Fruit fly (Drosophila melanogaster) whole organism, embryonic: ENCODE data around the gene Sce.

Experiments used
- CG11560 ChIP-seq: fragments of 200-800 bp; sonication (Bioruptor generic); IDR thresholded peaks from 3 replicates; pipeline ENCODE4 v1.3.6; 2022; ENCODE audit warnings: missing biosample characterization, missing genetic modification characterization
- CG7357 ChIP-seq: fragments of 200-800 bp; sonication (Bioruptor generic); IDR thresholded peaks from 3 replicates; pipeline ENCODE4 v1.3.6; 2022; ENCODE audit warnings: missing biosample characterization, missing genetic modification characterization
- D ChIP-seq, 2 experiments: fragments of 200-800 bp in 1 of 2; fragments of >200 bp in 1 of 2; sonication (Bioruptor generic) in 1 of 2; optimal IDR thresholded peaks; 2 replicates in 1 of 2; 3 replicates in 1 of 2; lab custom pipeline; 2017; ENCODE audit warnings: mild to moderate bottlenecking in 1 of 2, missing biosample characterization in 1 of 2, missing genetic modification characterization in 1 of 2, missing genetic modification reagents in 1 of 2
- Lpt ChIP-seq: fragments of >200 bp; optimal IDR thresholded peaks from 2 replicates; lab custom pipeline; 2018; ENCODE audit warnings: missing biosample characterization, missing genetic modification characterization
- NfI ChIP-seq: fragments of 200-800 bp; sonication (Bioruptor generic); optimal IDR thresholded peaks from 3 replicates; lab custom pipeline; 2018; ENCODE audit warnings: missing biosample characterization, mild to moderate bottlenecking, missing genetic modification characterization, moderate library complexity
- Xrp1 ChIP-seq: fragments of 200-800 bp; sonication (Bioruptor generic); IDR thresholded peaks from 2 replicates; pipeline ENCODE4 v1.3.6; 2022; ENCODE audit warnings: missing biosample characterization, missing genetic modification characterization
- abd-A ChIP-seq: fragments of 200-800 bp; sonication (Bioruptor generic); optimal IDR thresholded peaks from 3 replicates; lab custom pipeline; 2019; ENCODE audit warnings: missing biosample characterization, mild to moderate bottlenecking, missing genetic modification characterization, moderate library complexity
- bigmax ChIP-seq: fragments of 200-800 bp; sonication (Bioruptor generic); optimal IDR thresholded peaks from 2 replicates; lab custom pipeline; 2018; ENCODE audit warnings: missing biosample characterization, mild to moderate bottlenecking, missing genetic modification characterization
- crp ChIP-seq, 2 experiments: fragments of 200-800 bp; sonication (Bioruptor generic); optimal IDR thresholded peaks; 2 replicates in 1 of 2; 3 replicates in 1 of 2; lab custom pipeline; 2017; ENCODE audit warnings: missing biosample characterization in 2 of 2, missing genetic modification characterization in 2 of 2, mild to moderate bottlenecking in 1 of 2, moderate library complexity in 1 of 2
- maf-S ChIP-seq: fragments of 200-800 bp; sonication (Bioruptor generic); optimal IDR thresholded peaks from 2 replicates; lab custom pipeline; 2016; ENCODE audit warnings: missing biosample characterization, missing genetic modification characterization
- mirr ChIP-seq: fragments of 200-800 bp; sonication (Bioruptor generic); optimal IDR thresholded peaks from 3 replicates; lab custom pipeline; 2018; ENCODE audit warnings: missing biosample characterization, mild to moderate bottlenecking, missing genetic modification characterization
- odd ChIP-seq: fragments of 200-800 bp; sonication (Bioruptor generic); optimal IDR thresholded peaks from 2 replicates; lab custom pipeline; 2017; ENCODE audit warnings: missing biosample characterization, mild to moderate bottlenecking, missing genetic modification characterization
- vnd ChIP-seq: fragments of 200-800 bp; sonication (Bioruptor generic); IDR thresholded peaks from 3 replicates; pipeline ENCODE4 v1.3.6; 2022; ENCODE audit warnings: missing biosample characterization, missing genetic modification characterization; ENCODE audit not compliant: partially characterized antibody

- peak; percentile 55 for TF ChIP-seq abd-A (tag; lab: Kevin White, UChicago)
- no peak for TF ChIP-seq Xrp1 (GFP tag; lab: Robert Waterston, UW)
- no peak for TF ChIP-seq bigmax
- TF ChIP-seq NfI (GFP tag; lab: Kevin White, UChicago), result no peak
- TF ChIP-seq CG7357, result no peak
- TF ChIP-seq odd (GFP tag; lab: Kevin White, UChicago), result no peak
- no peak for TF ChIP-seq vnd (GFP tag; lab: Robert Waterston, UW)
- TF ChIP-seq maf-S (GFP tag; lab: Kevin White, UChicago), result no peak
- TF ChIP-seq crp (GFP tag; optimal IDR thresholded peaks at IDR 0.05; lab: Kevin White, UChicago), result no peak
- no peak for TF ChIP-seq mirr (GFP tag; lab: Kevin White, UChicago)
- TF ChIP-seq CG11560, result no peak
- no peak for TF ChIP-seq Lpt
- no peak for TF ChIP-seq D (optimal IDR thresholded peaks at IDR 0.05; lab: Kevin White, UChicago)
- no peak for TF ChIP-seq D (GFP tag; optimal IDR thresholded peaks at IDR 0.05; lab: Kevin White, UChicago)
Measured at dm6 chr3R:27661971-27662489, 19.8 kb downstream of the Sce start, which contains the start of gene unc80.
